Worm (Caenorhabditis elegans): ENCODE data around the gene ccm-2.

The ccm-2 gene

DNA sequence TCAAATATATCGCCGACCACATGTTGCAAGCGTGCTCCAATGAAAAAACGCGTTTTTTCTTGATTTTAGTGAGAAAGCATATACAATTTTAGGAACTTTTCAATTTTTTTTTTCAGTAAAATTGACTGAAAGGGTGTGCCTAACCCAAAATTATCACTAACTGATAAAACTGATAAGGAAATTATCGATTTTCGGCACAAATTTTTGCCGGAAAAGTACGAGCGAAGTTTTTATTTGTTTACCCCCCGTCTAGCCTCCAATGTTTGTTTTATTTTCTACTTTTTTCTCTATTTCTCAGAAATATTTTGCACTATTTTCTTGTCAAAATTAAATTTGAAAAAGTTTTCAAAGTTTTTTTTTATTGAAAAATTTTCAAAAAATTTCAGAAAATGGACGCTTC is at the start of gene ccm-2:
Gene ccm-2 (plus strand): TSS at position 387 of the 400 bp plus-strand sequence.
- TF ChIP-seq zip-4 (GFP tag; optimal IDR thresholded peaks at IDR 0.05) (no peak), elt-2 (tag; optimal IDR thresholded peaks at IDR 0.05) (peak; percentile 60), snu-23 (GFP tag; optimal IDR thresholded peaks at IDR 0.05) (no peak)

DNA sequence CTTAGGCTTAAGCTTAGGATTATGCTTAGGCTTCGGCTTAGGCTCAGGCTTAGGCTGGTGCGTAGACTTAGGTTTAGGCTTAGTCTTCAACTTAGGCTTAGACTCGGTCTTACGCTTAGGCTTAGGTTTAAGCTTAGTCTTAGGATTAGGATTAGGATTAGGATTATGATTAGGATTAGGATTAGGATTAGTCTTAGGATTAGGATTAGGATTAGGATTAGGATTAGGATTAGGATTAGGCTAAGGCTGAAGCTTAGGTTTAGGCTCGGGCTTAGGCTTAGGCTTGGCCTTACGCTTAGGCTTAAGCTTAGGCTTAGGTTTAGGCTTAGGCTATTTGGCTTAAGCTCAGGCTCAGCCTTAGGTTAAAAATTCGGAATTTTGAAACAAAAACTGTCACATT is 49.3 kb upstream of the ccm-2 start:
- TF ChIP-seq jun-1 (tag; optimal IDR thresholded peaks at IDR 0.05) (no peak), rnt-1 (tag; optimal IDR thresholded peaks at IDR 0.05) (no peak), irx-1 (tag; optimal IDR thresholded peaks at IDR 0.05) (no peak), efl-3 (GFP tag; optimal IDR thresholded peaks at IDR 0.05) (no peak), Y116A8C.19 (tag; optimal IDR thresholded peaks at IDR 0.05; ENCODE audit: borderline replicate concordance) (no peak), pag-3 (tag; optimal IDR thresholded peaks at IDR 0.05; ENCODE audit: borderline replicate concordance, insufficient read depth) (no peak), lin-35 (GFP tag; optimal IDR thresholded peaks at IDR 0.05) (no peak), aha-1 (tag; optimal IDR thresholded peaks at IDR 0.05) (no peak), mep-1 (tag; optimal IDR thresholded peaks at IDR 0.05) (no peak), pqm-1 (tag; optimal IDR thresholded peaks at IDR 0.05) (no peak), ceh-63 (GFP tag; optimal IDR thresholded peaks at IDR 0.05) (no peak), egl-13 (tag; optimal IDR thresholded peaks at IDR 0.05) (no peak), ceh-82 (tag; optimal IDR thresholded peaks at IDR 0.05) (no peak), aly-2 (tag; optimal IDR thresholded peaks at IDR 0.05) (no peak)

DNA sequence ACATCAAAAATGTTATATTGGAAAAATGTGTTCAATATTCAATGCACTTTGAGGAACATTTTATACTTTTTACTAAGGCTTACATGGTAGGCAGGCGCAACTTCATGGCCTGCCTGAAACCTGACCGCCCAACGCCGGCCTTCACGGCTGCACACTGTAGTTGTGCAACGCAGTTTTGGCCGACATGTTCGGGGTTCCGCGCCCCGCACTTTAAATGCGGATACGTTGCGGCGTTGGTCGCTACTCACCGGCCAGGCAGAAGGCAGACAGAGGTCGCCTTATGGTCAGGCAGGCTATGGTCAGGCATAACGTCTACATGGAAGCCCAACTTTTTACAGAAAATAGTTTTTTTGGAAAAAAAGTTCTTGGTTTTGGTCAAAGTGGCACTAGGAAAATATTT is 43.8 kb upstream of the ccm-2 start:
- TF ChIP-seq zip-4 (GFP tag; optimal IDR thresholded peaks at IDR 0.05) (no peak), efl-1 (optimal IDR thresholded peaks at IDR 0.05) (no peak), efl-1 (GFP tag; optimal IDR thresholded peaks at IDR 0.05 in 1 of 2) (peak in 1 of 2 experiments; percentile 44)

DNA sequence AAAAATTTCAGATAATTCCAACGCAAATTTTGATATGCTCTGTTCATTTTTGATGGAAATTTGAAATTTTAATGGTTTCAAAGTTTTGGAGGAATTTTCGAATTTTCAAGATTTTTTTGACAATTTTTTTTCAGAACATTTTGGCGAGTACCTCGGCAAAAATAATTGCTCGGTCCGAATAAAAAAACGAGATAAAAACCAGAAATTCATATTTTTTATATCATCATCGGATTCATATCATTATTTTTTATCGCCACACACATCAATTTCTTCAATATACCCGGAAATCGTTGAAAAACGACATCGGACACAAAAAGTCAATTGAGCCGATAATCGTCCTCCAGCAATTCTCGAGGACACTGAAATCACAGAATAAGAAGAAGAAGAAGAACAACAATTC is 42.7 kb upstream of the ccm-2 start:
- TF ChIP-seq ceh-88 (GFP tag; IDR thresholded peaks at IDR 0.05): no peak
- peak; percentile 51 for TF ChIP-seq nhr-85 (tag)

DNA sequence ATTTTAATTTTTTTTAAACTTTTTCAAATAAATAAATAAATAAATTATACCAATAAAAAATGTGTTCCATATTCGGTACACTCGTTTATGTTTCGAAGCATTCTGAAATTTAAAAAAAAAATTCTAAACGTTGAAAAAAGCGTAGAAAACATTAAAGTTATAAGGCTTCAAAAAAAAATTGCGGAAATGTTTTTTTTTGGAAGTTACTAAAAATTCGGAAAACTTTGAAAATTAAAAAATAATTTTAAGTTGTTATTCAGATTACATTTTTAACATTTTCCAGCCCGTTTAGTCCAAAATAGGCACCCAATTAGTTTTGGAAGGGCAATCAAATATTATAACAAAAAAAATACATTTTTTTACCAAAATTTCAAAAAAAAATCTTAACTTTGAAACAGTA is 30.5 kb upstream of the ccm-2 start, which contains the start of gene Y38C1BA.1:
Gene Y38C1BA.1 (minus strand): TSS at position 101 of the 400 bp plus-strand sequence.
- TF ChIP-seq sptf-1 (tag; optimal IDR thresholded peaks at IDR 0.05) (no peak), hlh-17 (GFP tag; optimal IDR thresholded peaks at IDR 0.05; ENCODE audit: borderline replicate concordance) (no peak), mdl-1 (tag; optimal IDR thresholded peaks at IDR 0.05) (no peak), nhr-90 (tag; optimal IDR thresholded peaks at IDR 0.05; ENCODE audit: poor library complexity) (no peak), C16A3.4 (tag; optimal IDR thresholded peaks at IDR 0.05) (no peak), C04F5.9 (tag; optimal IDR thresholded peaks at IDR 0.05) (no peak), lin-35 (GFP tag; optimal IDR thresholded peaks at IDR 0.05) (no peak), nhr-85 (tag) (no peak), nhr-237 (tag; optimal IDR thresholded peaks at IDR 0.05) (no peak), ama-1 (optimal IDR thresholded peaks at IDR 0.05) (no peak), jun-1 (tag; optimal IDR thresholded peaks at IDR 0.05) (no peak), efl-3 (GFP tag; optimal IDR thresholded peaks at IDR 0.05) (no peak), xbp-1 (tag; optimal IDR thresholded peaks at IDR 0.05) (no peak), ztf-11 (tag; optimal IDR thresholded peaks at IDR 0.05) (no peak), nhr-71 (tag; optimal IDR thresholded peaks at IDR 0.05) (no peak)

DNA sequence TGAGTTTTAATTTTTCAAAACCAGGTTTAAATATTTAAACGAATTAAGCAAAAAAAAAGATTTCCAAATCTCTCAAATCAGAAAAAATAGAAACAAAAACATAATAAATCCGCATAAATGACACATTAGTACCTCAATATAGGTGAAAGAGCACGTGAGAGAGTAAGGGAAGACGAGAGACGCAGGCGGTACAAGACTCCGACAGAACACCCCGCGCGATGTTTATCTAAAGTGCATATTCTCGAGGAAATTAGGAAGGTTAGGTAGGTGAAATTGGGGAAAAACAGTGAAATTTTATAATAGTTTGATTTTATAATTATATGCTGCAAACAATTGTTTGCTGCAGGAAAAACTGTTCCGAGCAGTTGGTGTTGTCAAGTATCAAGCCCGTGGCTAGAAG is 29.8 kb upstream of the ccm-2 start:
- peak; percentile 58 for TF ChIP-seq nhr-47 (tag; optimal IDR thresholded peaks at IDR 0.05)
- peak; percentile 50 to 59 for TF ChIP-seq efl-1 (optimal IDR thresholded peaks at IDR 0.05)
- TF ChIP-seq efl-1 (GFP tag; optimal IDR thresholded peaks at IDR 0.05 in 1 of 2): peak; percentile 33 to 93
- TF ChIP-seq rnt-1 (tag; optimal IDR thresholded peaks at IDR 0.05): no peak
- TF ChIP-seq dpl-1 (GFP tag; optimal IDR thresholded peaks at IDR 0.05): peak; percentile 3 to 54 (median 41)
- peak; percentile 19 for TF ChIP-seq fos-1 (tag; optimal IDR thresholded peaks at IDR 0.05)
- TF ChIP-seq nhr-12 (tag; optimal IDR thresholded peaks at IDR 0.05): no peak
- no peak for TF ChIP-seq zip-4 (GFP tag; optimal IDR thresholded peaks at IDR 0.05)
- peak; percentile 18 for TF ChIP-seq dsc-1 (tag; optimal IDR thresholded peaks at IDR 0.05)
- peak in 1 of 2 experiments; percentile 24 for TF ChIP-seq mdl-1 (tag; optimal IDR thresholded peaks at IDR 0.05)
- TF ChIP-seq unc-130 (tag; optimal IDR thresholded peaks at IDR 0.05): peak; percentile 21
- TF ChIP-seq mep-1 (tag; optimal IDR thresholded peaks at IDR 0.05): peak; percentile 23
- TF ChIP-seq nhr-85 (tag): peak; percentile 80
- peak; percentile 22 to 62 for TF ChIP-seq lin-35 (GFP tag; optimal IDR thresholded peaks at IDR 0.05)
- TF ChIP-seq C16A3.4 (tag; optimal IDR thresholded peaks at IDR 0.05): peak; percentile 43
- TF ChIP-seq snu-23 (GFP tag; optimal IDR thresholded peaks at IDR 0.05): peak; percentile 66
- no peak for TF ChIP-seq elt-3 (tag; optimal IDR thresholded peaks at IDR 0.05)
- no peak for TF ChIP-seq nhr-77 (tag; optimal IDR thresholded peaks at IDR 0.05)
- TF ChIP-seq tbx-2 (tag; optimal IDR thresholded peaks at IDR 0.05): peak; percentile 6
- no peak for TF ChIP-seq hlh-17 (GFP tag; optimal IDR thresholded peaks at IDR 0.05; ENCODE audit: borderline replicate concordance)
- peak; percentile 35 for TF ChIP-seq xbp-1 (tag; optimal IDR thresholded peaks at IDR 0.05)
- TF ChIP-seq blmp-1 (tag; optimal IDR thresholded peaks at IDR 0.05): peak; percentile 50

All from whole organism, L1 larva.